Worm (Caenorhabditis elegans) whole organism, L3 larva: ENCODE results near the gene F41E6.5.

ENCODE experiments used
- ZK546.5 ChIP-seq: sonication (generic microtip); optimal IDR thresholded peaks from 2 replicates; lab custom pipeline; 2017; ENCODE audit warnings: missing biosample characterization, missing genetic modification characterization
- ama-1 ChIP-seq: fragments of 150-350 bp; optimal IDR thresholded peaks from 2 replicates; lab custom pipeline; 2018
- nhr-12 ChIP-seq: fragments of 150-350 bp; optimal IDR thresholded peaks from 2 replicates; lab custom pipeline; 2014; ENCODE audit warnings: missing biosample characterization, missing genetic modification characterization
- nhr-23 ChIP-seq: fragments of 150-350 bp; optimal IDR thresholded peaks from 2 replicates; lab custom pipeline; 2014; ENCODE audit warnings: missing biosample characterization, missing genetic modification reagents, missing genetic modification characterization
- nhr-237 ChIP-seq: fragments of 150-350 bp; optimal IDR thresholded peaks from 2 replicates; lab custom pipeline; 2014; ENCODE audit warnings: missing biosample characterization, missing genetic modification characterization
- nhr-25 ChIP-seq: sonication (generic microtip); optimal IDR thresholded peaks from 2 replicates; lab custom pipeline; 2017; ENCODE audit warnings: missing biosample characterization, missing genetic modification characterization
- nhr-67 ChIP-seq: fragments of 150-350 bp; optimal IDR thresholded peaks from 2 replicates; lab custom pipeline; 2014; ENCODE audit warnings: missing biosample characterization, missing genetic modification characterization
- nhr-76 ChIP-seq: fragments of 150-350 bp; sonication (generic microtip); optimal IDR thresholded peaks from 5 replicates; lab custom pipeline; 2014; ENCODE audit warnings: missing biosample characterization, missing genetic modification characterization
- skn-1 ChIP-seq: fragments of 150-350 bp; optimal IDR thresholded peaks from 2 replicates; lab custom pipeline; 2014; ENCODE audit warnings: missing biosample characterization, missing genetic modification characterization
- tbx-2 ChIP-seq: sonication (generic microtip); optimal IDR thresholded peaks from 2 replicates; lab custom pipeline; 2016; ENCODE audit warnings: mild to moderate bottlenecking, missing genetic modification characterization, missing compliant biosample characterization
- unc-39 ChIP-seq: sonication (generic microtip); optimal IDR thresholded peaks from 4 replicates; lab custom pipeline; 2017; ENCODE audit warnings: missing biosample characterization, missing genetic modification characterization
- ztf-11 ChIP-seq: fragments of 150-350 bp; optimal IDR thresholded peaks from 2 replicates; lab custom pipeline; 2014; ENCODE audit warnings: missing biosample characterization, missing genetic modification characterization
- ztf-4 ChIP-seq: fragments of 150-350 bp; optimal IDR thresholded peaks from 2 replicates; lab custom pipeline; 2014; ENCODE audit warnings: missing biosample characterization, missing genetic modification characterization

- TF ChIP-seq ztf-11 (tag; lab: Kevin White, UChicago) (no peak), tbx-2 (tag; lab: Kevin White, UChicago) (no peak), nhr-23 (tag; lab: Kevin White, UChicago) (no peak), unc-39 (no peak), nhr-25 (no peak), skn-1 (tag; lab: Kevin White, UChicago) (no peak), ztf-4 (no peak), nhr-237 (tag; lab: Kevin White, UChicago) (no peak), nhr-76 (tag; lab: Kevin White, UChicago) (no peak), ZK546.5 (tag; lab: Kevin White, UChicago) (no peak), ama-1 (lab: Kevin White, UChicago) (no peak), nhr-12 (tag; lab: Kevin White, UChicago) (no peak), nhr-67 (tag; lab: Kevin White, UChicago) (no peak)
These were observed 10.5 kb upstream of the F41E6.5 start for ce11 chrV:8592691-8593307.
